Worm (Caenorhabditis elegans): ENCODE data around the gene C09B7.2.

DNA sequence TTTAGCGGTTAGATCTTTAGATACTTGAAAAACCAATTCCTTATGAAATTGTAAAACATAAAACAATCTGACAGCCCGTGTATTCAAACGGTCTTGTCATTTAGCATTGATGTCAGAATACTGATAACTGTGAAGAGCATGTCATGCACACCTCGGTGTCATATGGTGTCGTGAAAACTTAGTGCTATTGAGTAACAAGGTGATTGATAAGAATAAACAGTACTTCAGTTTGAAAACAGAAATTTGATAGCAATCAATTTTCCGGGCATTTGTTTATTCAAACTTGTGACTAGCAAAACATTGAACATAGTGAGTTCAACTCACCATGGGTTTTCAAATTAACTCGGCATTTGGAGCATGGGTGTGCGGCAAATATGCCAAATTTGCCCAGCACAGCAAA, 27.4 kb downstream of the C09B7.2 start:
- TF ChIP-seq pag-3 (tag; optimal IDR thresholded peaks at IDR 0.05; ENCODE audit: borderline replicate concordance) (no peak), unc-86 (tag; optimal IDR thresholded peaks at IDR 0.05) (no peak), pha-4 (tag; optimal IDR thresholded peaks at IDR 0.05) (no peak), hlh-30 (tag; optimal IDR thresholded peaks at IDR 0.05; ENCODE audit: insufficient read depth) (no peak)
